Worm (Caenorhabditis elegans) whole organism, L4 larva: ENCODE measurements around the gene sri-29.

Experiments used
- F10B5.3 ChIP-seq: sonication (generic microtip); optimal IDR thresholded peaks from 2 replicates; lab custom pipeline; 2016; ENCODE audit warnings: mild to moderate bottlenecking, missing genetic modification characterization, missing compliant biosample characterization
- F44E2.7 ChIP-seq: fragments of 200-800 bp; sonication (Bioruptor generic); IDR thresholded peaks from 2 replicates; pipeline ENCODE4 v2.1.2; 2022; ENCODE audit warnings: missing genetic modification characterization, missing compliant biosample characterization
- Y5F2A.4 ChIP-seq: fragments of 200-800 bp; sonication (Bioruptor generic); optimal IDR thresholded peaks from 2 replicates; lab custom pipeline; 2018; ENCODE audit warnings: mild to moderate bottlenecking, missing genetic modification characterization, missing compliant biosample characterization
- Y75B8A.6 ChIP-seq: fragments of 200-800 bp; sonication (Bioruptor generic); IDR thresholded peaks from 2 replicates; pipeline ENCODE4 v1.3.6; 2022; ENCODE audit warnings: missing genetic modification reagents, missing genetic modification characterization, missing compliant biosample characterization
- ZK337.2 ChIP-seq: fragments of 200-800 bp; sonication (Bioruptor generic); IDR thresholded peaks from 2 replicates; pipeline ENCODE4 v1.3.6; 2022; ENCODE audit warnings: missing genetic modification reagents, missing genetic modification characterization, missing compliant biosample characterization
- aha-1 ChIP-seq: fragments of 150-350 bp; peaks from one replicate; lab custom pipeline; 2014; ENCODE audit warnings: missing biosample characterization, missing genetic modification characterization
- ceh-82 ChIP-seq: sonication (generic microtip); optimal IDR thresholded peaks from 2 replicates; lab custom pipeline; 2017; ENCODE audit warnings: missing biosample characterization, missing genetic modification characterization
- daf-16 ChIP-seq, 3 experiments: sonication (generic microtip); optimal IDR thresholded peaks; 2 replicates each; lab custom pipeline; 2016 to 2017; ENCODE audit warnings: missing genetic modification characterization in 3 of 3, missing genetic modification reagents in 3 of 3, mild to moderate bottlenecking in 2 of 3, missing compliant biosample characterization in 2 of 3, missing biosample characterization in 1 of 3, moderate library complexity in 1 of 3
- daf-19 ChIP-seq: fragments of 200-800 bp; sonication (Bioruptor generic); conservative IDR thresholded peaks from 2 replicates; pipeline ENCODE4 v1.3.6; 2022; ENCODE audit warnings: missing genetic modification characterization, missing compliant biosample characterization
- daf-8 ChIP-seq: fragments of 200-800 bp; sonication (Bioruptor generic); IDR thresholded peaks from 2 replicates; pipeline ENCODE4 v1.3.6; 2022; ENCODE audit warnings: missing genetic modification characterization, missing compliant biosample characterization
- dmd-6 ChIP-seq: fragments of 200-800 bp; sonication (Bioruptor generic); IDR thresholded peaks from 2 replicates; pipeline ENCODE4 v1.3.6; 2022; ENCODE audit warnings: missing genetic modification reagents, missing genetic modification characterization, missing compliant biosample characterization
- dmd-8 ChIP-seq: fragments of 200-800 bp; sonication (Bioruptor generic); IDR thresholded peaks from 2 replicates; pipeline ENCODE4 v1.3.6; 2022; ENCODE audit warnings: missing genetic modification characterization, missing compliant biosample characterization
- dmd-9 ChIP-seq: fragments of 200-800 bp; sonication (Bioruptor generic); IDR thresholded peaks from 2 replicates; pipeline ENCODE4 v1.3.6; 2022; ENCODE audit warnings: missing genetic modification reagents, missing genetic modification characterization, missing compliant biosample characterization
- duxl-1 ChIP-seq: sonication (generic microtip); optimal IDR thresholded peaks from 2 replicates; lab custom pipeline; 2016; ENCODE audit warnings: mild to moderate bottlenecking, missing genetic modification characterization, moderate library complexity, missing compliant biosample characterization; ENCODE audit not compliant: poor library complexity
- dve-1 ChIP-seq: sonication (generic microtip); optimal IDR thresholded peaks from 2 replicates; lab custom pipeline; 2017; ENCODE audit warnings: antibody characterized with exemption, mild to moderate bottlenecking, missing genetic modification characterization, missing compliant biosample characterization; ENCODE audit not compliant: insufficient read depth
- fkh-10 ChIP-seq: fragments of 150-350 bp; optimal IDR thresholded peaks from 2 replicates; lab custom pipeline; 2014; ENCODE audit warnings: missing biosample characterization, missing genetic modification reagents, missing genetic modification characterization
- fos-1 ChIP-seq: fragments of 150-350 bp; optimal IDR thresholded peaks from 2 replicates; lab custom pipeline; 2014; ENCODE audit warnings: missing biosample characterization, missing genetic modification characterization
- hlh-11 ChIP-seq: fragments of 200-800 bp; sonication (Bioruptor generic); optimal IDR thresholded peaks from 2 replicates; lab custom pipeline; 2018; ENCODE audit warnings: mild to moderate bottlenecking, missing genetic modification characterization, missing compliant biosample characterization
- lin-15B ChIP-seq: fragments of 150-350 bp; sonication (generic microtip); optimal IDR thresholded peaks from 3 replicates; lab custom pipeline; 2014; ENCODE audit warnings: missing biosample characterization, missing genetic modification characterization
- lin-29 ChIP-seq: fragments of 200-800 bp; sonication (Bioruptor generic); IDR thresholded peaks from 2 replicates; pipeline ENCODE4 v1.3.6; 2022; ENCODE audit warnings: missing genetic modification reagents, missing genetic modification characterization, missing compliant biosample characterization
- lin-38 ChIP-seq: fragments of 200-800 bp; sonication (Bioruptor generic); IDR thresholded peaks from 2 replicates; pipeline ENCODE4 v1.3.6; 2022; ENCODE audit warnings: missing genetic modification reagents, missing genetic modification characterization, missing compliant biosample characterization
- lin-39 ChIP-seq: fragments of 150-350 bp; optimal IDR thresholded peaks from 2 replicates; lab custom pipeline; 2014; ENCODE audit warnings: missing biosample characterization, missing genetic modification reagents, missing genetic modification characterization
- madf-9 ChIP-seq: fragments of 200-800 bp; sonication (Bioruptor generic); conservative IDR thresholded peaks from 2 replicates; pipeline ENCODE4 v1.3.6; 2022; ENCODE audit warnings: missing genetic modification reagents, missing genetic modification characterization, missing compliant biosample characterization
- nhr-111 ChIP-seq: fragments of 200-800 bp; sonication (Bioruptor generic); optimal IDR thresholded peaks from 2 replicates; lab custom pipeline; 2018; ENCODE audit warnings: mild to moderate bottlenecking, missing genetic modification characterization, missing compliant biosample characterization
- nhr-28 ChIP-seq: fragments of 150-350 bp; optimal IDR thresholded peaks from 2 replicates; lab custom pipeline; 2014; ENCODE audit warnings: missing biosample characterization, missing genetic modification characterization
- nhr-41 ChIP-seq: fragments of 200-800 bp; sonication (Bioruptor generic); IDR thresholded peaks from 2 replicates; pipeline ENCODE4 v1.3.6; 2022; ENCODE audit warnings: missing genetic modification reagents, missing genetic modification characterization, missing compliant biosample characterization
- nhr-76 ChIP-seq: fragments of 150-350 bp; optimal IDR thresholded peaks from 2 replicates; lab custom pipeline; 2014; ENCODE audit warnings: missing biosample characterization, missing genetic modification characterization
- nhr-77 ChIP-seq: fragments of 150-350 bp; optimal IDR thresholded peaks from 2 replicates; lab custom pipeline; 2014; ENCODE audit warnings: missing biosample characterization, missing genetic modification characterization
- pqm-1 ChIP-seq: sonication (generic microtip); optimal IDR thresholded peaks from 2 replicates; lab custom pipeline; 2017; ENCODE audit warnings: missing biosample characterization, missing genetic modification characterization
- rbr-2 ChIP-seq: sonication (generic microtip); optimal IDR thresholded peaks from 2 replicates; lab custom pipeline; 2016; ENCODE audit warnings: missing genotype, missing genetic modification characterization, missing compliant biosample characterization
- spr-3 ChIP-seq: fragments of 200-800 bp; sonication (Bioruptor generic); optimal IDR thresholded peaks from 2 replicates; lab custom pipeline; 2018; ENCODE audit warnings: mild to moderate bottlenecking, missing genetic modification characterization, missing compliant biosample characterization
- tra-1 ChIP-seq: fragments of 200-800 bp; sonication (Bioruptor generic); IDR thresholded peaks from 2 replicates; pipeline ENCODE4 v1.3.6; 2022; ENCODE audit warnings: missing genetic modification reagents, missing genetic modification characterization, missing compliant biosample characterization
- unc-62 ChIP-seq, 3 experiments: fragments of 150-350 bp in 1 of 3; sonication (generic microtip); optimal IDR thresholded peaks in 2 of 3; peaks in 1 of 3; 1 replicate in 1 of 3; 2 replicates in 2 of 3; lab custom pipeline; 2014 to 2017; ENCODE audit warnings: missing biosample characterization in 3 of 3, missing genetic modification characterization in 3 of 3, missing genetic modification reagents in 3 of 3, missing genotype in 1 of 3
- vab-7 ChIP-seq: fragments of 200-800 bp; sonication (Bioruptor generic); IDR thresholded peaks from 2 replicates; pipeline ENCODE4 v1.3.6; 2022; ENCODE audit warnings: missing genetic modification reagents, missing genetic modification characterization, missing compliant biosample characterization
- zip-2 ChIP-seq: fragments of 150-350 bp; optimal IDR thresholded peaks from 2 replicates; lab custom pipeline; 2014; ENCODE audit warnings: missing biosample characterization, missing genetic modification characterization
- ztf-11 ChIP-seq: fragments of 150-350 bp; optimal IDR thresholded peaks from 2 replicates; lab custom pipeline; 2014; ENCODE audit warnings: missing biosample characterization, missing genetic modification characterization
- ztf-7 ChIP-seq: fragments of 150-350 bp; optimal IDR thresholded peaks from 2 replicates; lab custom pipeline; 2014; ENCODE audit warnings: missing biosample characterization, missing genetic modification characterization

The sri-29 gene

ce11 chrII:3002211-3002610, 41.9 kb upstream of the sri-29 start, which contains the start of gene lido-10:
Gene lido-10, plus strand, starts transcription at chrII:3002511.
- TF ChIP-seq vab-7 (no peak), Y5F2A.4 (GFP tag; lab: Kevin White, UChicago) (no peak), F10B5.3 (tag; lab: Kevin White, UChicago) (no peak), tra-1 (no peak), spr-3 (GFP tag; lab: Kevin White, UChicago) (no peak), fkh-10 (no peak)

- TF ChIP-seq lin-38 (GFP tag; lab: Robert Waterston, UW) (no peak), dve-1 (tag; lab: Kevin White, UChicago) (no peak), nhr-111 (GFP tag; lab: Kevin White, UChicago) (no peak), dmd-9 (GFP tag; lab: Robert Waterston, UW) (no peak), ztf-7 (no peak), nhr-76 (tag; lab: Kevin White, UChicago) (no peak), daf-19 (GFP tag; lab: Robert Waterston, UW) (no peak), ceh-82 (tag; lab: Kevin White, UChicago) (no peak), dmd-6 (GFP tag; lab: Robert Waterston, UW) (no peak), ZK337.2 (GFP tag; lab: Robert Waterston, UW) (no peak), pqm-1 (tag; lab: Kevin White, UChicago) (no peak), F44E2.7 (GFP tag; lab: Robert Waterston, UW) (no peak), fkh-10 (no peak), dmd-8 (GFP tag; lab: Robert Waterston, UW) (no peak), fos-1 (no peak), ztf-11 (tag; lab: Kevin White, UChicago) (no peak)
Measured at ce11 chrII:3003667-3004066, 40.5 kb upstream of the sri-29 start, which contains the start of gene lido-11. Gene lido-11, plus strand, starts transcription at chrII:3003967.

- TF ChIP-seq unc-62 (GFP tag; optimal IDR thresholded peaks at IDR 0.05 in 1 of 2; lab: Kevin White, UChicago) = no peak
- TF ChIP-seq unc-62 (tag; optimal IDR thresholded peaks at IDR 0.05; lab: Kevin White, UChicago) = no peak
- no peak for TF ChIP-seq vab-7
- TF ChIP-seq madf-9 (GFP tag; lab: Robert Waterston, UW) = no peak
- no peak for TF ChIP-seq lin-15B (tag; lab: Kevin White, UChicago)
- no peak for TF ChIP-seq fkh-10
- TF ChIP-seq zip-2 (tag; lab: Kevin White, UChicago) = no peak
- TF ChIP-seq daf-8 = no peak
Measured at ce11 chrII:3005499-3005898, 38.6 kb upstream of the sri-29 start, which contains the start of gene lido-12. Gene lido-12, plus strand, starts transcription at chrII:3005799.

ce11 chrII:3008400-3008799, 35.7 kb upstream of the sri-29 start, which contains the start of gene sdz-5:
Gene sdz-5, plus strand, starts transcription at chrII:3008700.
- TF ChIP-seq pqm-1 (tag; lab: Kevin White, UChicago) = no peak

- TF ChIP-seq duxl-1 (no peak), lin-29 (GFP tag; lab: Robert Waterston, UW) (no peak), rbr-2 (tag; lab: Kevin White, UChicago) (no peak), Y75B8A.6 (GFP tag; lab: Robert Waterston, UW) (no peak), dve-1 (tag; lab: Kevin White, UChicago) (no peak), ZK337.2 (GFP tag; lab: Robert Waterston, UW) (no peak)
Measured at ce11 chrII:3012133-3012532, 32.0 kb upstream of the sri-29 start, which contains the start of gene C41H7.9. Gene C41H7.9, minus strand, starts transcription at chrII:3012233.

- TF ChIP-seq nhr-77 = peak; percentile 6
- TF ChIP-seq ztf-11 (tag; lab: Kevin White, UChicago) = no peak
- 0 out of 2 replicates have a peak, but pooled peaks have one; percentile 7 for TF ChIP-seq nhr-41 (GFP tag; lab: Robert Waterston, UW)
- TF ChIP-seq aha-1 (tag; lab: Kevin White, UChicago) = peak; percentile 24
- TF ChIP-seq lin-39 (tag; lab: Kevin White, UChicago) = no peak
- TF ChIP-seq hlh-11 (tag; lab: Kevin White, UChicago) = peak; percentile 23
- TF ChIP-seq pqm-1 (tag; lab: Kevin White, UChicago) = peak; percentile 84
- TF ChIP-seq dmd-6 (GFP tag; lab: Robert Waterston, UW) = peak; percentile 51; the same call in 1 of the 2 replicates
- TF ChIP-seq daf-16 (GFP tag; optimal IDR thresholded peaks at IDR 0.05; lab: Kevin White, UChicago) = no peak
- TF ChIP-seq daf-16 (tag; optimal IDR thresholded peaks at IDR 0.05; lab: Kevin White, UChicago) = peak; percentile 48
- TF ChIP-seq nhr-28 = peak; percentile 75
- no peak for TF ChIP-seq daf-19 (GFP tag; lab: Robert Waterston, UW)
- TF ChIP-seq lin-29 (GFP tag; lab: Robert Waterston, UW) = no peak
Measured at ce11 chrII:3014196-3014849, 29.8 kb upstream of the sri-29 start, which contains the start of gene C41H7.2. Gene C41H7.2, plus strand, starts transcription at chrII:3014817.
